Fruit fly (Drosophila melanogaster): ENCODE results near the gene mRpS2.

dm6 chr2L:4895902-4896301 lies 45.7 kb upstream of the mRpS2 start:
- TF ChIP-seq EcR (GFP tag; optimal IDR thresholded peaks at IDR 0.05), result no peak
- TF ChIP-seq psq (optimal IDR thresholded peaks at IDR 0.05), result no peak
- TF ChIP-seq Dll (optimal IDR thresholded peaks at IDR 0.05), result no peak

Measured in whole organism.